Fruit fly (Drosophila melanogaster) whole organism, wandering third instar larva: Measurements from ENCODE around the gene CG32099.

ENCODE experiments used
- Abd-B ChIP-seq: fragments of >200 bp; optimal IDR thresholded peaks from 2 replicates; lab custom pipeline; 2017; ENCODE audit warnings: missing biosample characterization, missing genetic modification characterization
- CG32264 ChIP-seq: fragments of 200-800 bp; sonication (Bioruptor generic); optimal IDR thresholded peaks from 2 replicates; lab custom pipeline; 2016; ENCODE audit warnings: missing biosample characterization, missing genetic modification characterization
- CG9705 ChIP-seq: fragments of 200-800 bp; sonication (Bioruptor generic); optimal IDR thresholded peaks from 2 replicates; lab custom pipeline; 2018; ENCODE audit warnings: missing biosample characterization, mild to moderate bottlenecking, missing genetic modification characterization
- CrebA ChIP-seq: fragments of 200-800 bp; sonication (Bioruptor generic); optimal IDR thresholded peaks from 2 replicates; lab custom pipeline; 2016; ENCODE audit warnings: missing biosample characterization, mild to moderate bottlenecking, missing genetic modification characterization, borderline replicate concordance
- Dfd ChIP-seq: fragments of >200 bp; optimal IDR thresholded peaks from 2 replicates; lab custom pipeline; 2017; ENCODE audit warnings: missing biosample characterization, missing genetic modification characterization
- Dif ChIP-seq: fragments of 200-275, 200-300 bp; sonication (Bioruptor generic); optimal IDR thresholded peaks from 2 replicates; lab custom pipeline; 2018; ENCODE audit warnings: missing biosample characterization, missing genetic modification characterization; ENCODE audit not compliant: partially characterized antibody
- GATAd ChIP-seq: sonication (Bioruptor generic); optimal IDR thresholded peaks from 2 replicates; lab custom pipeline; 2016; ENCODE audit warnings: missing biosample characterization, missing genetic modification characterization
- HLH106 ChIP-seq: fragments of 200-800 bp; optimal IDR thresholded peaks from 3 replicates; lab custom pipeline; 2019; ENCODE audit warnings: missing biosample characterization, mild to moderate bottlenecking, missing genetic modification characterization, moderate library complexity
- Hnf4 ChIP-seq: fragments of 200-800 bp; sonication (Bioruptor generic); optimal IDR thresholded peaks from 2 replicates; lab custom pipeline; 2016; ENCODE audit warnings: missing biosample characterization, mild to moderate bottlenecking, missing genetic modification characterization
- Hr78 ChIP-seq: fragments of >200 bp; optimal IDR thresholded peaks from 2 replicates; lab custom pipeline; 2017; ENCODE audit warnings: missing biosample characterization, missing genetic modification characterization
- Hr83 ChIP-seq: fragments of 200-300 bp; sonication (Bioruptor generic); optimal IDR thresholded peaks from 2 replicates; lab custom pipeline; 2016; ENCODE audit warnings: missing biosample characterization, mild to moderate bottlenecking, missing genetic modification characterization, moderate library complexity; ENCODE audit not compliant: poor library complexity, severe bottlenecking
- Jra ChIP-seq: sonication (Bioruptor generic); optimal IDR thresholded peaks from 2 replicates; lab custom pipeline; 2016; ENCODE audit warnings: missing biosample characterization, missing genetic modification characterization
- Mio ChIP-seq: sonication (Bioruptor generic); optimal IDR thresholded peaks from 2 replicates; lab custom pipeline; 2016; ENCODE audit warnings: missing biosample characterization, missing genetic modification characterization
- Myc ChIP-seq: fragments of >200 bp; optimal IDR thresholded peaks from 2 replicates; lab custom pipeline; 2017
- N ChIP-seq: fragments of >200 bp; optimal IDR thresholded peaks from 2 replicates; lab custom pipeline; 2018; ENCODE audit warnings: missing biosample characterization, missing external identifiers, missing genetic modification characterization
- OdsH ChIP-seq: fragments of 200-800 bp; sonication (Bioruptor generic); optimal IDR thresholded peaks from 2 replicates; lab custom pipeline; 2016; ENCODE audit warnings: missing biosample characterization, mild to moderate bottlenecking, missing genetic modification characterization
- Rel ChIP-seq, 2 experiments: fragments of 200-800 bp; sonication (Bioruptor generic) in 1 of 2; optimal IDR thresholded peaks; 2 replicates in 1 of 2; 3 replicates in 1 of 2; lab custom pipeline; 2016 to 2019; ENCODE audit warnings: mild to moderate bottlenecking in 2 of 2, missing biosample characterization in 2 of 2, missing genetic modification characterization in 2 of 2, moderate library complexity in 1 of 2
- Sp1 ChIP-seq: fragments of 200-800 bp; sonication (Bioruptor generic); optimal IDR thresholded peaks from 3 replicates; lab custom pipeline; 2019; ENCODE audit warnings: missing biosample characterization, mild to moderate bottlenecking, missing genetic modification characterization, moderate library complexity
- Vsx2 ChIP-seq: fragments of 200-300, 225-300 bp; sonication (Bioruptor generic); optimal IDR thresholded peaks from 2 replicates; lab custom pipeline; 2018; ENCODE audit warnings: missing biosample characterization, missing genetic modification characterization; ENCODE audit not compliant: partially characterized antibody
- br ChIP-seq: fragments of 200-800 bp; sonication (Bioruptor generic); optimal IDR thresholded peaks from 2 replicates; lab custom pipeline; 2016; ENCODE audit warnings: missing biosample characterization, missing genetic modification characterization
- brk ChIP-seq: fragments of 200-800 bp; sonication (Bioruptor generic); optimal IDR thresholded peaks from 2 replicates; lab custom pipeline; 2016; ENCODE audit warnings: missing biosample characterization, mild to moderate bottlenecking, missing genetic modification characterization
- dl ChIP-seq, 2 experiments: fragments of 175-275, 200-275 bp in 1 of 2; fragments of 200-275 bp in 1 of 2; sonication (Bioruptor generic); optimal IDR thresholded peaks; lab custom pipeline; 2018; ENCODE audit warnings: mild to moderate bottlenecking in 2 of 2, missing biosample characterization in 2 of 2, missing genetic modification characterization in 2 of 2, moderate library complexity in 2 of 2; ENCODE audit not compliant: partially characterized antibody in 2 of 2, insufficient read depth in 1 of 2
- dmrt93B ChIP-seq: fragments of 200-800 bp; sonication (Bioruptor generic); optimal IDR thresholded peaks from 2 replicates; lab custom pipeline; 2018; ENCODE audit warnings: missing biosample characterization, mild to moderate bottlenecking, missing genetic modification characterization
- dsf ChIP-seq: sonication (Bioruptor generic); optimal IDR thresholded peaks from 2 replicates; lab custom pipeline; 2016; ENCODE audit warnings: missing biosample characterization, missing genetic modification characterization, borderline replicate concordance
- ey ChIP-seq: fragments of 200-800 bp; sonication (Bioruptor generic); optimal IDR thresholded peaks from 2 replicates; lab custom pipeline; 2016; ENCODE audit warnings: missing biosample characterization, missing genetic modification characterization
- foxo ChIP-seq, 2 experiments: fragments of 200-800 bp; sonication (Bioruptor generic); optimal IDR thresholded peaks; 2 replicates in 1 of 2; 3 replicates in 1 of 2; lab custom pipeline; 2016 to 2017; ENCODE audit warnings: missing biosample characterization in 2 of 2, missing genetic modification characterization in 2 of 2
- fru ChIP-seq: fragments of 200-800 bp; sonication (Bioruptor generic); optimal IDR thresholded peaks from 3 replicates; lab custom pipeline; 2016; ENCODE audit warnings: missing biosample characterization, mild to moderate bottlenecking, missing genetic modification characterization
- h ChIP-seq: fragments of 200-800 bp; sonication (Bioruptor generic); optimal IDR thresholded peaks from 3 replicates; lab custom pipeline; 2016; ENCODE audit warnings: missing biosample characterization, mild to moderate bottlenecking, missing genetic modification characterization
- jim ChIP-seq: fragments of 175-275, 200-325 bp; sonication (Bioruptor generic); optimal IDR thresholded peaks from 2 replicates; lab custom pipeline; 2016; ENCODE audit warnings: missing biosample characterization, mild to moderate bottlenecking, missing genetic modification characterization
- lola ChIP-seq: fragments of >200 bp; optimal IDR thresholded peaks from 2 replicates; lab custom pipeline; 2017; ENCODE audit warnings: missing biosample characterization, missing genetic modification characterization
- pan ChIP-seq: fragments of >200 bp; optimal IDR thresholded peaks from 2 replicates; lab custom pipeline; 2017
- psq ChIP-seq: fragments of 200-800 bp; sonication (Bioruptor generic); optimal IDR thresholded peaks from 3 replicates; lab custom pipeline; 2017; ENCODE audit warnings: missing biosample characterization, mild to moderate bottlenecking, missing genetic modification characterization, moderate library complexity
- rgr ChIP-seq: fragments of 200-800 bp; sonication (Bioruptor generic); optimal IDR thresholded peaks from 3 replicates; lab custom pipeline; 2016; ENCODE audit warnings: missing biosample characterization, mild to moderate bottlenecking, missing genetic modification characterization
- sage ChIP-seq: fragments of 200-800 bp; sonication (Bioruptor generic); optimal IDR thresholded peaks from 2 replicates; lab custom pipeline; 2016; ENCODE audit warnings: missing biosample characterization, mild to moderate bottlenecking, missing genetic modification characterization
- sv ChIP-seq: fragments of 200-800 bp; sonication (Bioruptor generic); optimal IDR thresholded peaks from 3 replicates; lab custom pipeline; 2016; ENCODE audit warnings: missing biosample characterization, missing genetic modification characterization
- tai ChIP-seq: sonication (Bioruptor generic); optimal IDR thresholded peaks from 2 replicates; lab custom pipeline; 2016; ENCODE audit warnings: missing biosample characterization, missing genetic modification characterization
- usp ChIP-seq: fragments of >200 bp; optimal IDR thresholded peaks from 2 replicates; lab custom pipeline; 2017; ENCODE audit warnings: missing biosample characterization, missing genetic modification characterization
- woc ChIP-seq: sonication (Bioruptor generic); optimal IDR thresholded peaks from 2 replicates; lab custom pipeline; 2016; ENCODE audit warnings: missing biosample characterization, mild to moderate bottlenecking, missing genetic modification characterization

Gene CG32099

dm6 chr3L:12138113-12138899, 10.8 kb upstream of the CG32099 start, which contains the start of the genes ND-SGDH and RhoGAP68F:
ND-SGDH (minus strand) TSS chr3L:12138584.
RhoGAP68F (plus strand) TSS chr3L:12138868.
- peak; percentile 32 for TF ChIP-seq CG32264 (GFP tag; lab: Kevin White, UChicago)
- peak; percentile 76 for TF ChIP-seq Sp1 (GFP tag; lab: Kevin White, UChicago)
- TF ChIP-seq CG9705 (GFP tag; lab: Kevin White, UChicago), result peak; percentile 77
- TF ChIP-seq foxo (GFP tag; optimal IDR thresholded peaks at IDR 0.05; lab: Kevin White, UChicago), result peak; percentile 57 to 86
- peak; percentile 74 for TF ChIP-seq rgr (GFP tag; lab: Kevin White, UChicago)
- peak; percentile 75 for TF ChIP-seq Hnf4 (GFP tag; lab: Kevin White, UChicago)
- TF ChIP-seq CrebA, result no peak
- peak; percentile 87 for TF ChIP-seq HLH106 (tag; lab: Kevin White, UChicago)
- peak; percentile 62 for TF ChIP-seq Hr83 (GFP tag; lab: Kevin White, UChicago)
- peak; percentile 75 for TF ChIP-seq br
- no peak for TF ChIP-seq dl (GFP tag; optimal IDR thresholded peaks at IDR 0.05; lab: Kevin White, UChicago; ENCODE audit: insufficient read depth in 1 of 2, partially characterized antibody in 2 of 2)
- TF ChIP-seq pan (lab: Kevin White, UChicago), result no peak
- peak; percentile 59 for TF ChIP-seq brk (GFP tag; lab: Kevin White, UChicago)
- peak; percentile 73 for TF ChIP-seq Jra (GFP tag; lab: Kevin White, UChicago)
- no peak for TF ChIP-seq jim (GFP tag; lab: Kevin White, UChicago)
- TF ChIP-seq Abd-B, result no peak
- no peak for TF ChIP-seq Rel (GFP tag; optimal IDR thresholded peaks at IDR 0.05; lab: Kevin White, UChicago)
- TF ChIP-seq Rel (tag; optimal IDR thresholded peaks at IDR 0.05; lab: Kevin White, UChicago), result peak; percentile 35
- TF ChIP-seq Myc (lab: Kevin White, UChicago), result no peak
- TF ChIP-seq fru (GFP tag; lab: Kevin White, UChicago), result peak; percentile 79
- peak; percentile 84 for TF ChIP-seq tai (GFP tag; lab: Kevin White, UChicago)
- TF ChIP-seq h (GFP tag; lab: Kevin White, UChicago), result peak; percentile 84
- no peak for TF ChIP-seq N
- no peak for TF ChIP-seq usp (GFP tag; lab: Kevin White, UChicago)
- TF ChIP-seq OdsH (GFP tag; lab: Kevin White, UChicago), result peak; percentile 69
- TF ChIP-seq Dfd (GFP tag; lab: Kevin White, UChicago), result no peak
- peak; percentile 81 for TF ChIP-seq woc (GFP tag; lab: Kevin White, UChicago)
- TF ChIP-seq psq (GFP tag; lab: Kevin White, UChicago), result peak; percentile 65
- TF ChIP-seq dsf (GFP tag; lab: Kevin White, UChicago), result peak; percentile 54
- peak; percentile 80 for TF ChIP-seq dmrt93B (GFP tag; lab: Kevin White, UChicago)
- peak; percentile 55 for TF ChIP-seq GATAd (GFP tag; lab: Kevin White, UChicago)
- peak; percentile 69 for TF ChIP-seq ey (GFP tag; lab: Kevin White, UChicago)
- TF ChIP-seq Vsx2 (GFP tag; lab: Kevin White, UChicago), result no peak
- no peak for TF ChIP-seq Dif (GFP tag; lab: Kevin White, UChicago)
- peak; percentile 61 for TF ChIP-seq sv (GFP tag; lab: Kevin White, UChicago)
- TF ChIP-seq Mio, result no peak
- TF ChIP-seq sage (GFP tag; lab: Kevin White, UChicago), result no peak
- no peak for TF ChIP-seq Hr78 (GFP tag; lab: Kevin White, UChicago)
- no peak for TF ChIP-seq lola (GFP tag; lab: Kevin White, UChicago)

- peak; percentile 44 for TF ChIP-seq psq (GFP tag; lab: Kevin White, UChicago)
- TF ChIP-seq sage (GFP tag; lab: Kevin White, UChicago), result no peak
- peak; percentile 35 for TF ChIP-seq Hr83 (GFP tag; lab: Kevin White, UChicago)
- TF ChIP-seq woc (GFP tag; lab: Kevin White, UChicago), result peak; percentile 33
- TF ChIP-seq dmrt93B (GFP tag; lab: Kevin White, UChicago), result no peak
- TF ChIP-seq CG9705 (GFP tag; lab: Kevin White, UChicago), result no peak
- TF ChIP-seq usp (GFP tag; lab: Kevin White, UChicago), result no peak
- peak; percentile 69 for TF ChIP-seq h (GFP tag; lab: Kevin White, UChicago)
- no peak for TF ChIP-seq CrebA
- TF ChIP-seq dsf (GFP tag; lab: Kevin White, UChicago), result no peak
- TF ChIP-seq dl (GFP tag; optimal IDR thresholded peaks at IDR 0.05; lab: Kevin White, UChicago; ENCODE audit: insufficient read depth in 1 of 2, partially characterized antibody in 2 of 2), result no peak
- peak; percentile 65 for TF ChIP-seq ey (GFP tag; lab: Kevin White, UChicago)
- TF ChIP-seq rgr (GFP tag; lab: Kevin White, UChicago), result peak; percentile 69
- no peak for TF ChIP-seq Mio
- peak; percentile 68 for TF ChIP-seq OdsH (GFP tag; lab: Kevin White, UChicago)
- no peak for TF ChIP-seq GATAd (GFP tag; lab: Kevin White, UChicago)
- TF ChIP-seq Sp1 (GFP tag; lab: Kevin White, UChicago), result peak; percentile 43
- peak; percentile 70 for TF ChIP-seq br
- TF ChIP-seq Myc (lab: Kevin White, UChicago), result no peak
- TF ChIP-seq foxo (GFP tag; optimal IDR thresholded peaks at IDR 0.05; lab: Kevin White, UChicago), result peak; percentile 32 to 78
- TF ChIP-seq Jra (GFP tag; lab: Kevin White, UChicago), result peak; percentile 75
- no peak for TF ChIP-seq CG32264 (GFP tag; lab: Kevin White, UChicago)
- TF ChIP-seq Hnf4 (GFP tag; lab: Kevin White, UChicago), result peak; percentile 70
- TF ChIP-seq N, result no peak
- no peak for TF ChIP-seq Abd-B
- no peak for TF ChIP-seq Vsx2 (GFP tag; lab: Kevin White, UChicago)
- no peak for TF ChIP-seq pan (lab: Kevin White, UChicago)
- peak; percentile 36 for TF ChIP-seq sv (GFP tag; lab: Kevin White, UChicago)
- TF ChIP-seq HLH106 (tag; lab: Kevin White, UChicago), result peak; percentile 58
- TF ChIP-seq fru (GFP tag; lab: Kevin White, UChicago), result peak; percentile 82
These were observed 9.8 kb upstream of the CG32099 start for dm6 chr3L:12139232-12139698.
